Worm (Caenorhabditis elegans): ENCODE results near the gene T05A8.2.
"Not testable (repeated sequence)": the region's sequence is repeated elsewhere in the genome, so short reads cannot be mapped to it uniquely, and the experiment has no call there.

T05A8.2 gene

ce11 chrII:2688616-2689015 is 22.2 kb downstream of the T05A8.2 start, which contains the start of gene nspf-2:
Gene nspf-2, plus strand, starts transcription at chrII:2688916.
- not testable (repeated sequence) for TF ChIP-seq unc-62 (GFP tag; optimal IDR thresholded peaks at IDR 0.05)

ce11 chrII:2686985-2687675 is 23.7 kb downstream of the T05A8.2 start, which contains the start of the genes sup-9 and nspf-1:
Gene sup-9, minus strand, starts transcription at chrII:2687027.
Gene nspf-1, plus strand, starts transcription at chrII:2687625.
- TF ChIP-seq unc-62 (GFP tag; optimal IDR thresholded peaks at IDR 0.05) = no peak

ce11 chrII:2684783-2685182 is 26.0 kb downstream of the T05A8.2 start:
- no peak for TF ChIP-seq unc-62 (GFP tag; optimal IDR thresholded peaks at IDR 0.05)

DNA sequence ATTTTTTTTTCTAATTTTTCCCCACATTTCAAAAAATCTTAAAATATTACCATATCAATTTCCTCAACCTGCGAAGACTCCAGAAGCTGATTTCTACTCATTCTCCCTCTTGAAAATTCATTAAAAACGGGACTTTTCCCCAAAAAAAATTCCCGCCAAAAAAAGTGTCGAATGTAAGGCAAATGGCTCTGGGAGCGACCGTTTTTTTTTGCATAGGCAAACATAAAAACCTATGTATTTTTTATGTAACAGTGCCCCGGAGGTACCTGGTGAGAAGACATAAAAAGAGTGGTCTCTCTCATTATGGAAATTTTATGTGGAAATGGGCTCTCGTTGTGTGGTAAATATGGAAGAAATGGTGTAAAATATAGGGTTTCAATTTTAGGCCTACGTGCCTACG is 26.6 kb downstream of the T05A8.2 start, which contains the start of gene ceh-87:
Gene ceh-87 (minus strand): TSS at position 101 of the 400 bp plus-strand sequence.
- no peak for TF ChIP-seq unc-62 (GFP tag; optimal IDR thresholded peaks at IDR 0.05)

ce11 chrII:2681118-2681517 is 29.7 kb downstream of the T05A8.2 start, which contains the start of gene F34D6.1:
Gene F34D6.1, minus strand, starts transcription at chrII:2681218.
- no peak for TF ChIP-seq unc-62 (GFP tag; optimal IDR thresholded peaks at IDR 0.05)

DNA sequence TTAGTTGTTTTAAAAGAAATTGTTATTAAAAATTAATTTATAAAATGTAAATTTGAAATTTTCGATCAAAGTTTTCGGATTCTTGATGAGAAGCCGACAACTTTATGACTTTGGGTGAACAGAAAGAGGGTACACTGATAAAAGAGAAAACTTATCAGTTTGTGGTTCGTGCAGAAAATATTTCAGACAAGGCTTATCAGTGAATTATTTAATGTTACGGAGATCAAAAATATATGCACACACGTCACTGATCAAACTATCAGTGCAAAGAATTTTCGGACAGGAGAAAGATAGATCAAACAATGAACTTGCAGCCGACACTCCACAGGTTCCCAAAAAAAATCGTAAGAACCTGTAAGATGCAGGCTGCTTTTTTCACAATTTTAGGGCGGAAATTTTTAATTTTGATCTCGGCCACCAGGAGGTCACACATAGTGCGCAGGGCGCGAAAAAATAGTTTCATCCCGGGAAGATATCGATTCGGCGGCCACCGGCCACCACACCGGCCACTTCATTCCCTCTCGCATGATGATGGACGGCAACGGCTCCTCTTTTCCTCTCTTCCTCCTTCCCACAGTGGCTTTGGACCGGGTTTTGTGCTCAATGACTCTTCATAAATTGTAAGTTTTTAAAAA is 33.2 kb downstream of the T05A8.2 start, which contains the start of gene F22E5.17:
Gene F22E5.17 (plus strand): TSS at position 508 of the 635 bp plus-strand sequence.
- no peak for TF ChIP-seq unc-62 (GFP tag; optimal IDR thresholded peaks at IDR 0.05)

- not testable (repeated sequence) for TF ChIP-seq unc-62 (GFP tag; optimal IDR thresholded peaks at IDR 0.05)
These were observed 37.3 kb downstream of the T05A8.2 start, which contains the start of the genes F22E5.20 and F22E5.1 for ce11 chrII:2673534-2673933. Gene F22E5.20, minus strand, starts transcription at chrII:2673634. Gene F22E5.1, plus strand, starts transcription at chrII:2673775.

DNA sequence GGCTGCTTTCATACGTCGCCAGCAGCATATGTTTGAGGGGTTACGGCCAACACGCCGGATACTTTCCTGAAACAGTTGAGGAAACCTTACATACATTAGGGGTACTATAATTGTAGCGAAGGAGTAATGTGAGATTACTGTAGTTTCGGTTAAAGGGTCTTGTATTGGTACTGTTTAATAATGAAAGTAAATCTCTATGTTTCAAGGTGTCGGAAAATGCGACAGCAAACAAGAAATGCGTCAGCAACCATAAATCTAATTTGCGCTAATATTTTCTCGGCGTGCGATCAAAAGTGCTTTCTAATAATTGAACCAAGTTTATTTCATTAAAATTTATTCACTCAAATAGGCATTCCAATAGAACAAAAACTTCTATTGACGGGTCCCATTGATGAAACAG is 38.5 kb downstream of the T05A8.2 start, which contains the start of gene sri-57:
Gene sri-57 (minus strand): TSS at position 101 of the 400 bp plus-strand sequence.
- not testable (repeated sequence) for TF ChIP-seq unc-62 (GFP tag; optimal IDR thresholded peaks at IDR 0.05)

DNA sequence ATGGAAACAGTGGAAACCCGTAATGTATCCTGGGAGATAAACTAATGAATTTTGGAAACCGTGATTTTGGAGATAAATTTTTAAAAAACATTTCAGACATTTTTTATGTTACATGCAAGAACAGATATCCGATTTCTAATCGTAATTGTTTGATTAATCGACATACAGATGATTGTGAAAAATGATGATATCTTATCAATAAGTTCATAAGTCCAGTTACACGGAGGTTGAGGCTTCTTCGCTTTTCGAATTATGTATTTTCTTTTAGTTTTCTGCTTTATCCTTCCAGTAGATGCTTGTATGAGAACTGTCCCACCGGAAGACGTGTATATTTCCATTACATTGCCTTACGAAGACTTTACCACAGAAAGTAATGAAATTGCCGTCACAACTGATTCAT is 45.2 kb downstream of the T05A8.2 start, which contains the start of gene F22E5.22:
Gene F22E5.22 (plus strand): TSS at position 301 of the 400 bp plus-strand sequence.
- no peak for TF ChIP-seq unc-62 (GFP tag; optimal IDR thresholded peaks at IDR 0.05)

DNA sequence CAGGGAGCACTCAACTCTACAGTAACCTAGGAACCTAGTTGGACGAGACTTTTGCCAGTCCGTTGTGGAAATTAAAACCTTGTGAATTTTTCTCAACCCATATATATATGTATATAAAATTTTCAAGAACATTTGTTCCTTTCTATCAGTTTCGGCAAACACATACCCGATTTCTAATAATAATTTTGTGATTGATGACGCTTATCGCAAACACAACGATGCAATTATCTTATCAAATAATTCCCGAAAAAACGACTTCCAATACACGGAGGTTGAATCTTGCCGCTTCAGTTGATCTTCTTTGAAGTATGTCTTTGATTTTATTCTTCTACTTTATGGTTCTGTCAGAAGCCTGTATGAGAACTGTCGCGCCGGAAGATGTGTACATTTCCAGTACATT is 45.7 kb downstream of the T05A8.2 start, which contains the start of gene F22E5.2:
Gene F22E5.2 (plus strand): TSS at position 301 of the 400 bp plus-strand sequence.
- TF ChIP-seq unc-62 (GFP tag; optimal IDR thresholded peaks at IDR 0.05) = not testable (repeated sequence)
